Worm (Caenorhabditis elegans) whole organism, L4 larva: ENCODE results near the gene F56H9.8.

Source experiments
- R02D3.7 ChIP-seq: fragments of 150-350 bp; sonication (generic microtip); optimal IDR thresholded peaks from 3 replicates; lab custom pipeline; 2014; ENCODE audit warnings: missing biosample characterization, missing genetic modification characterization
- Y5F2A.4 ChIP-seq: fragments of 200-800 bp; sonication (Bioruptor generic); optimal IDR thresholded peaks from 2 replicates; lab custom pipeline; 2018; ENCODE audit warnings: mild to moderate bottlenecking, missing genetic modification characterization, missing compliant biosample characterization
- ama-1 ChIP-seq: fragments of 150-350 bp; optimal IDR thresholded peaks from 2 replicates; lab custom pipeline; 2014; ENCODE audit warnings: inconsistent platforms, mixed read lengths
- fos-1 ChIP-seq: fragments of 150-350 bp; optimal IDR thresholded peaks from 2 replicates; lab custom pipeline; 2014; ENCODE audit warnings: missing biosample characterization, missing genetic modification characterization
- mdl-1 ChIP-seq, 2 experiments: fragments of 150-350 bp in 1 of 2; sonication (generic microtip) in 1 of 2; optimal IDR thresholded peaks; 2 replicates each; lab custom pipeline; 2014 to 2017; ENCODE audit warnings: missing biosample characterization in 2 of 2, missing genetic modification characterization in 2 of 2
- nhr-102 ChIP-seq: sonication (generic microtip); optimal IDR thresholded peaks from 2 replicates; lab custom pipeline; 2016; ENCODE audit warnings: mild to moderate bottlenecking, missing genetic modification characterization, moderate library complexity, missing compliant biosample characterization
- nhr-237 ChIP-seq: sonication (generic microtip); optimal IDR thresholded peaks from 2 replicates; lab custom pipeline; 2017; ENCODE audit warnings: missing biosample characterization, missing genetic modification characterization
- unc-130 ChIP-seq: sonication (generic microtip); optimal IDR thresholded peaks from 2 replicates; lab custom pipeline; 2016; ENCODE audit warnings: missing genetic modification reagents, missing genetic modification characterization, missing compliant biosample characterization
- unc-39 ChIP-seq: sonication (generic microtip); optimal IDR thresholded peaks from 2 replicates; lab custom pipeline; 2017; ENCODE audit warnings: missing biosample characterization, missing genetic modification characterization
- ztf-11 ChIP-seq: fragments of 150-350 bp; optimal IDR thresholded peaks from 2 replicates; lab custom pipeline; 2014; ENCODE audit warnings: missing biosample characterization, missing genetic modification characterization

DNA sequence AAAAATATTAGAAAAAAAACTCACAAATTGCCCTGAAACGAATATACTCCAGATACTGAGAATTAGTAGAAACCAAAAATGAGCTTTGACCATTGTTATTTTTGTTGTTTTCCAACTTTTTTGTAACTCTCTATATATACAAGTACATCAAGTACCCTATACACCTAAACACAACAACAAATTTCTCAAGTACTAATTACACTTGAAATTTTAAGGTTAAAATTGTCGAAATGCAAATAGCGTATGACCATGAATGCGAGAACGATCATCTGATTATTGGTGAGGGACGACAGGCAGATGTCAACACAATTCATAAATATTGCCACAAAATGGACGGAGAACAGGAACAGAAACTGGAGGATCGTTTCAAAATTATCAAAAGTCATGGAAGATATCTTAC, 20.2 kb upstream of the F56H9.8 start, which contains the start of gene F56H9.9:
- TF ChIP-seq R02D3.7 (tag; lab: Kevin White, UChicago) = no peak
- TF ChIP-seq ztf-11 = no peak
- TF ChIP-seq fos-1 (tag; lab: Kevin White, UChicago) = no peak
- no peak for TF ChIP-seq unc-130 (GFP tag; lab: Kevin White, UChicago)
- TF ChIP-seq nhr-237 (tag; lab: Kevin White, UChicago) = no peak
- TF ChIP-seq unc-39 (tag; lab: Kevin White, UChicago) = no peak
- TF ChIP-seq Y5F2A.4 (GFP tag; lab: Kevin White, UChicago) = no peak
- TF ChIP-seq mdl-1 (tag; optimal IDR thresholded peaks at IDR 0.05; lab: Kevin White, UChicago) = no peak
- no peak for TF ChIP-seq ama-1 (lab: Kevin White, UChicago)
- no peak for TF ChIP-seq nhr-102
